Worm (Caenorhabditis elegans): ENCODE data around the gene F10G7.9.

The F10G7.9 gene

DNA sequence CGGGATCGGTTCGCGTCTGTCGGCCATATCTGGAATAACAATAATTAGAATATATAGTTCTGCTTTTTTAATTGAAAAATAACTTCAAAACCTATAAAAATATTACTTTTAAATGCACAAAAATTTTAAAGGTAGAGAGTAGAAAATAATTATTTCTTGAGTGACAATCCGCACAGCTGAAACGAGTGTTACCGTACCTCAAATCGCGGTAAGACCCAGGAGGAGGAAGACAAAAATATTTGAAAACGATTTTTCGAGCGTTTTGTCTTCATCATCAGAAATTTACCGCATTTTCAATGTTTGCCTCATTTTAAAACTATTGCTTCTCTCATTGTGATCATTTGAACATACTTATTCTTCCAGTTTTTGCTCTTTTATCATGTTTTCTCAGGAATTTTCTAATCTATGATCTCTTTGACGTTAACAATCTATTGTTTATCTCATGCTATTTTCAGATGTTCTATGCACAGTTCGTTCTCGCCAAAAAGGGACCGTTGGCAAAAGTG lies 8.0 kb downstream of the F10G7.9 start, which contains the start of the genes rpn-5 and scc-1 (continued):
- TF ChIP-seq C04F5.9 (tag; optimal IDR thresholded peaks at IDR 0.05): no peak
- TF ChIP-seq mef-2 (tag; optimal IDR thresholded peaks at IDR 0.05): no peak
- peak; percentile 45 for TF ChIP-seq ceh-8 (GFP tag; optimal IDR thresholded peaks at IDR 0.05)
- no peak for TF ChIP-seq nhr-84 (tag; optimal IDR thresholded peaks at IDR 0.05)
- no peak for TF ChIP-seq fkh-4 (tag; optimal IDR thresholded peaks at IDR 0.05; ENCODE audit: borderline replicate concordance)
- no peak for TF ChIP-seq tlp-1 (tag; optimal IDR thresholded peaks at IDR 0.05)
- TF ChIP-seq C16A3.4 (tag; optimal IDR thresholded peaks at IDR 0.05): peak; percentile 84
- no peak for TF ChIP-seq egl-13 (tag; optimal IDR thresholded peaks at IDR 0.05)
- TF ChIP-seq ceh-90 (tag; optimal IDR thresholded peaks at IDR 0.05): peak; percentile 39
- peak; percentile 50 for TF ChIP-seq nhr-11 (tag; optimal IDR thresholded peaks at IDR 0.05)
- TF ChIP-seq lin-13 (GFP tag; optimal IDR thresholded peaks at IDR 0.05): peak; percentile 52
- no peak for TF ChIP-seq sup-37 (GFP tag; optimal IDR thresholded peaks at IDR 0.05)
- TF ChIP-seq lin-15B (tag; optimal IDR thresholded peaks at IDR 0.05): peak; percentile 66
- peak; percentile 66 for TF ChIP-seq lir-3 (tag; optimal IDR thresholded peaks at IDR 0.05; ENCODE audit: poor library complexity)
- TF ChIP-seq ceh-63 (GFP tag; optimal IDR thresholded peaks at IDR 0.05): no peak
- no peak for TF ChIP-seq pag-3 (tag; optimal IDR thresholded peaks at IDR 0.05; ENCODE audit: borderline replicate concordance, insufficient read depth)
- peak; percentile 58 for TF ChIP-seq nhr-90 (tag; optimal IDR thresholded peaks at IDR 0.05; ENCODE audit: poor library complexity)
- TF ChIP-seq nhr-77 (tag; optimal IDR thresholded peaks at IDR 0.05): peak; percentile 42
- TF ChIP-seq fkh-10 (GFP tag; optimal IDR thresholded peaks at IDR 0.05): no peak
- peak; percentile 63 for TF ChIP-seq lin-14 (GFP tag; optimal IDR thresholded peaks at IDR 0.05)
- no peak for TF ChIP-seq sox-4 (tag; optimal IDR thresholded peaks at IDR 0.05)
- TF ChIP-seq elt-3 (tag; optimal IDR thresholded peaks at IDR 0.05): peak in 2 of 6 experiments; percentile 57 to 64
- TF ChIP-seq aha-1 (tag; optimal IDR thresholded peaks at IDR 0.05): no peak
- TF ChIP-seq jun-1 (tag; optimal IDR thresholded peaks at IDR 0.05): peak; percentile 10
- no peak for TF ChIP-seq aly-2 (tag; optimal IDR thresholded peaks at IDR 0.05)
- TF ChIP-seq F16B12.6 (tag; optimal IDR thresholded peaks at IDR 0.05): peak; percentile 44
- no peak for TF ChIP-seq efl-3 (GFP tag; optimal IDR thresholded peaks at IDR 0.05)
- peak; percentile 56 for TF ChIP-seq lin-39 (tag; optimal IDR thresholded peaks at IDR 0.05)
- TF ChIP-seq ets-5 (GFP tag; IDR thresholded peaks at IDR 0.05): no peak
- TF ChIP-seq Y116A8C.19 (tag; optimal IDR thresholded peaks at IDR 0.05; ENCODE audit: borderline replicate concordance): no peak
- TF ChIP-seq hlh-4 (tag; optimal IDR thresholded peaks at IDR 0.05): no peak

DNA sequence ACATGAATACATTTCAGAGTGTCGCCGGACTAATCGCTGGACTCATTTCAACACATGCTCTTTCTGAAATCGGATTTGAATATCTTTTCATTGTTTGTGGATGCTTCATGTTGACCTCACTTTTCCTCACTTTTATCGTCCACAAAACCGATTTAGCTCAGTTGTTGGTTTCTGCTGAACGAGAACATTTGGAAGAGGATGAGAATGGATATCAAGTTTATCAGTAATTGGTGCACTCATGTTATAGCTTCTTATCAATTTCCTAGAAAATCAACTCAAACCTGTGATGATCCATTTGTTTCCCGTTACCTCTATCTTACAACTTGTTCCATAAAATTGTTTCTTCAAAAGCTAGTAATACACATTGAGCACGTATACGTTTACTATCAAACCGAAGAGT lies 10.2 kb downstream of the F10G7.9 start:
- TF ChIP-seq C34B4.2 (tag; optimal IDR thresholded peaks at IDR 0.05) (no peak), rnt-1 (tag; optimal IDR thresholded peaks at IDR 0.05) (no peak), aly-2 (tag; optimal IDR thresholded peaks at IDR 0.05) (peak; percentile 40), nhr-85 (tag) (peak; percentile 14)

DNA sequence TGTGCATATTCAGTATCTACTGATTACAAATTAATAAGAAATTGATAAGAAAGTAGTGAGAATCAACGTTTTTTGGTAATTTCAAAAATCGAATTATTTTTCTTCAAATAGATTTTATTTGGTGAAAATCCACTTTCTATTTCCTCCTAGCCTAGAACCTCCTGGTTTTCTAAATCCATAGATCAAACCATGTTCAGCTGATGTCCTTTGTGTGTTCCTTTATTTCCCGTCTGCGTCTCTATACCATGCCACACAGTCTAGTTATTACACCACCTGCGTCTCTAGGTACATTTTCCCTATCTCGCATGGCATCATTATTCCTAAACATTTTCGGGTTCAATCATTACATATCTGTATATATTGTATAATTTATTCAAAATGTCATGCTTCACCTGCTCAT lies 13.2 kb downstream of the F10G7.9 start, which contains the start of gene F10G7.5:
TSS of gene F10G7.5 (plus strand) at position 286 of the 400 bp plus-strand sequence.
- TF ChIP-seq nhr-28 (tag; optimal IDR thresholded peaks at IDR 0.05) (no peak), elt-3 (tag; optimal IDR thresholded peaks at IDR 0.05) (no peak), egl-27 (tag; optimal IDR thresholded peaks at IDR 0.05) (no peak), ceh-88 (GFP tag; IDR thresholded peaks at IDR 0.05) (no peak), nhr-90 (tag; optimal IDR thresholded peaks at IDR 0.05; ENCODE audit: poor library complexity) (no peak), hlh-4 (tag; optimal IDR thresholded peaks at IDR 0.05) (no peak), fkh-10 (GFP tag; optimal IDR thresholded peaks at IDR 0.05) (no peak), pax-3 (tag; optimal IDR thresholded peaks at IDR 0.05) (no peak), lin-39 (tag; optimal IDR thresholded peaks at IDR 0.05) (no peak), lsy-2 (tag; optimal IDR thresholded peaks at IDR 0.05) (peak; percentile 31 to 52), unc-130 (tag; optimal IDR thresholded peaks at IDR 0.05) (no peak), nhr-85 (tag) (peak; percentile 42), jun-1 (tag; optimal IDR thresholded peaks at IDR 0.05) (no peak), lin-35 (GFP tag; optimal IDR thresholded peaks at IDR 0.05) (peak in 1 of 2 experiments; percentile 32), nhr-71 (tag; optimal IDR thresholded peaks at IDR 0.05) (peak; percentile 9), lin-13 (GFP tag; optimal IDR thresholded peaks at IDR 0.05) (no peak), ceh-82 (tag; optimal IDR thresholded peaks at IDR 0.05) (no peak), blmp-1 (tag; optimal IDR thresholded peaks at IDR 0.05) (peak; percentile 55), ceh-90 (tag; optimal IDR thresholded peaks at IDR 0.05) (no peak), nhr-76 (tag; optimal IDR thresholded peaks at IDR 0.05) (no peak), pag-3 (tag; optimal IDR thresholded peaks at IDR 0.05; ENCODE audit: borderline replicate concordance, insufficient read depth) (no peak), lir-3 (tag; optimal IDR thresholded peaks at IDR 0.05; ENCODE audit: poor library complexity) (no peak), hlh-17 (GFP tag; optimal IDR thresholded peaks at IDR 0.05; ENCODE audit: borderline replicate concordance) (no peak), nhr-12 (tag; optimal IDR thresholded peaks at IDR 0.05) (no peak), mep-1 (tag; optimal IDR thresholded peaks at IDR 0.05) (no peak)
